Fruit fly (Drosophila melanogaster) whole organism, embryonic: ENCODE results near the gene CG8673.

ENCODE experiments used
- B-H2 ChIP-seq: fragments of 200-800 bp; sonication (Bioruptor generic); optimal IDR thresholded peaks from 2 replicates; lab custom pipeline; 2018; ENCODE audit warnings: missing biosample characterization, mild to moderate bottlenecking, missing genetic modification characterization
- CG10209 ChIP-seq: fragments of 200-800 bp; sonication (Bioruptor generic); optimal IDR thresholded peaks from 3 replicates; lab custom pipeline; 2017; ENCODE audit warnings: missing biosample characterization, mild to moderate bottlenecking, missing genetic modification characterization, missing genetic modification reagents
- CG12769 ChIP-seq: fragments of 200-800 bp; sonication (Bioruptor generic); optimal IDR thresholded peaks from 2 replicates; lab custom pipeline; 2019; ENCODE audit warnings: missing biosample characterization, mild to moderate bottlenecking, missing genetic modification characterization, moderate library complexity
- CG13424 ChIP-seq: fragments of 200-800 bp; sonication (Bioruptor generic); optimal IDR thresholded peaks from 2 replicates; lab custom pipeline; 2019; ENCODE audit warnings: missing biosample characterization, mild to moderate bottlenecking, missing genetic modification characterization, moderate library complexity
- CG15479 ChIP-seq: fragments of 200-800 bp; sonication (Bioruptor generic); optimal IDR thresholded peaks from 3 replicates; lab custom pipeline; 2019; ENCODE audit warnings: missing biosample characterization, mild to moderate bottlenecking, missing genetic modification characterization, moderate library complexity
- CG17186 ChIP-seq: fragments of 200-800 bp; sonication (Bioruptor generic); optimal IDR thresholded peaks from 3 replicates; lab custom pipeline; 2017; ENCODE audit warnings: missing biosample characterization, missing genetic modification reagents, missing genetic modification characterization
- CG1832 ChIP-seq: fragments of 200-800 bp; sonication (Bioruptor generic); optimal IDR thresholded peaks from 2 replicates; lab custom pipeline; 2017; ENCODE audit warnings: missing biosample characterization, mild to moderate bottlenecking, missing genetic modification characterization, inconsistent platforms
- CG18764 ChIP-seq: fragments of 200-800 bp; sonication (Bioruptor generic); optimal IDR thresholded peaks from 3 replicates; lab custom pipeline; 2016; ENCODE audit warnings: missing biosample characterization, missing genetic modification characterization
- CG30403 ChIP-seq: fragments of 200-800 bp; sonication (Bioruptor generic); optimal IDR thresholded peaks from 3 replicates; lab custom pipeline; 2016; ENCODE audit warnings: missing biosample characterization, missing genetic modification characterization
- CG32767 ChIP-seq: fragments of 200-800 bp; sonication (Bioruptor generic); IDR thresholded peaks from 2 replicates; pipeline ENCODE4 v1.3.6; 2022; ENCODE audit warnings: missing biosample characterization, missing genetic modification characterization
- CG32772 ChIP-seq: fragments of 200-800 bp; sonication (Bioruptor generic); IDR thresholded peaks from 2 replicates; pipeline ENCODE4 v1.3.6; 2022; ENCODE audit warnings: missing biosample characterization, missing genetic modification characterization
- CG34376 ChIP-seq: fragments of 200-800 bp; sonication (Bioruptor generic); optimal IDR thresholded peaks from 2 replicates; lab custom pipeline; 2018; ENCODE audit warnings: missing biosample characterization, mild to moderate bottlenecking, missing genetic modification characterization
- CG3847 ChIP-seq: fragments of 200-800 bp; sonication (Bioruptor generic); IDR thresholded peaks from 2 replicates; pipeline ENCODE4 v1.3.6; 2022; ENCODE audit warnings: missing biosample characterization, missing genetic modification characterization
- CG4328 ChIP-seq: fragments of 200-800 bp; sonication (Bioruptor generic); optimal IDR thresholded peaks from 3 replicates; lab custom pipeline; 2017; ENCODE audit warnings: missing biosample characterization, missing genetic modification reagents, missing genetic modification characterization
- CG6813 ChIP-seq: fragments of 200-800 bp; sonication (Bioruptor generic); optimal IDR thresholded peaks from 2 replicates; lab custom pipeline; 2017; ENCODE audit warnings: missing biosample characterization, missing genetic modification characterization, mild to moderate bottlenecking, moderate library complexity, missing genetic modification reagents
- CG7928 ChIP-seq: fragments of 200-800 bp; sonication (Bioruptor generic); optimal IDR thresholded peaks from 2 replicates; lab custom pipeline; 2017; ENCODE audit warnings: missing biosample characterization, mild to moderate bottlenecking, missing genetic modification characterization
- CG8924 ChIP-seq: fragments of 200-800 bp; optimal IDR thresholded peaks from 3 replicates; lab custom pipeline; 2019; ENCODE audit warnings: missing biosample characterization, mild to moderate bottlenecking, missing genetic modification characterization, moderate library complexity
- Dbx ChIP-seq: fragments of 200-800 bp; sonication (Bioruptor generic); IDR thresholded peaks from 3 replicates; pipeline ENCODE4 v1.3.6; 2022; ENCODE audit warnings: missing biosample characterization, missing genetic modification characterization
- Doc3 ChIP-seq: fragments of 200-800 bp; sonication (Bioruptor generic); IDR thresholded peaks from 3 replicates; pipeline ENCODE4 v1.3.6; 2022; ENCODE audit warnings: missing biosample characterization, missing genetic modification characterization; ENCODE audit not compliant: partially characterized antibody
- Fer1 ChIP-seq: fragments of 200-800 bp; sonication (Bioruptor generic); optimal IDR thresholded peaks from 2 replicates; lab custom pipeline; 2017; ENCODE audit warnings: missing biosample characterization, mild to moderate bottlenecking, missing genetic modification characterization
- Hand ChIP-seq: fragments of 200-800 bp; sonication (Bioruptor generic); optimal IDR thresholded peaks from 2 replicates; lab custom pipeline; 2017; ENCODE audit warnings: mild to moderate bottlenecking, missing biosample characterization, missing genetic modification reagents, missing genetic modification characterization
- Hmr ChIP-seq: fragments of 200-800 bp; sonication (Bioruptor generic); optimal IDR thresholded peaks from 3 replicates; lab custom pipeline; 2017; ENCODE audit warnings: mild to moderate bottlenecking, missing biosample characterization, missing genetic modification reagents, missing genetic modification characterization
- Lim3 ChIP-seq: fragments of 200-800 bp; sonication (Bioruptor generic); IDR thresholded peaks from 2 replicates; pipeline ENCODE4 v1.3.6; 2022; ENCODE audit warnings: missing biosample characterization, missing genetic modification characterization
- Med ChIP-seq: fragments of 200-800 bp; sonication (Bioruptor generic); peaks from one replicate; lab custom pipeline; 2016; ENCODE audit warnings: missing biosample characterization, missing genetic modification characterization, mild to moderate bottlenecking, inconsistent platforms, moderate library complexity
- Nf-YC ChIP-seq: fragments of 200-800 bp; optimal IDR thresholded peaks from 3 replicates; lab custom pipeline; 2019; ENCODE audit warnings: missing biosample characterization, mild to moderate bottlenecking, missing genetic modification characterization, moderate library complexity
- Pdp1 ChIP-seq, 2 experiments: fragments of 200-800 bp; sonication (Bioruptor generic); optimal IDR thresholded peaks; 3 replicates each; lab custom pipeline; 2016; ENCODE audit warnings: missing biosample characterization in 2 of 2, missing genetic modification characterization in 2 of 2, mild to moderate bottlenecking in 1 of 2, moderate library complexity in 1 of 2
- Trl ChIP-seq, 3 experiments: fragments of >200 bp in 2 of 3; fragments of 200-800 bp in 1 of 3; sonication (Bioruptor generic) in 1 of 3; optimal IDR thresholded peaks; 2 replicates in 1 of 3; 3 replicates in 2 of 3; lab custom pipeline; 2016 to 2017; ENCODE audit warnings: missing biosample characterization in 1 of 3, missing genetic modification characterization in 1 of 3
- chinmo ChIP-seq: fragments of 200-800 bp; sonication (Bioruptor generic); IDR thresholded peaks from 4 replicates; pipeline ENCODE4 v1.3.6; 2022; ENCODE audit warnings: missing biosample characterization, missing genetic modification characterization; ENCODE audit not compliant: partially characterized antibody
- corto ChIP-seq: fragments of 200-800 bp; sonication (Bioruptor generic); optimal IDR thresholded peaks from 2 replicates; lab custom pipeline; 2016; ENCODE audit warnings: missing biosample characterization, mild to moderate bottlenecking, missing genetic modification characterization, moderate library complexity
- cwo ChIP-seq: fragments of 200-800 bp; sonication (Bioruptor generic); optimal IDR thresholded peaks from 3 replicates; lab custom pipeline; 2017; ENCODE audit warnings: missing biosample characterization, missing genetic modification characterization, mild to moderate bottlenecking, moderate library complexity, missing genetic modification reagents
- dmrt99B ChIP-seq: fragments of 200-800 bp; sonication (Bioruptor generic); optimal IDR thresholded peaks from 2 replicates; lab custom pipeline; 2018; ENCODE audit warnings: missing biosample characterization, mild to moderate bottlenecking, missing genetic modification characterization, moderate library complexity
- exex ChIP-seq: fragments of 200-800 bp; sonication (Bioruptor generic); optimal IDR thresholded peaks from 4 replicates; lab custom pipeline; 2018; ENCODE audit warnings: missing biosample characterization, mild to moderate bottlenecking, missing genetic modification characterization, moderate library complexity
- gem ChIP-seq: fragments of 200-800 bp; sonication (Bioruptor generic); optimal IDR thresholded peaks from 2 replicates; lab custom pipeline; 2019; ENCODE audit warnings: missing biosample characterization, mild to moderate bottlenecking, missing genetic modification characterization, moderate library complexity
- lbe ChIP-seq: fragments of 200-800 bp; sonication (Bioruptor generic); optimal IDR thresholded peaks from 2 replicates; lab custom pipeline; 2016; ENCODE audit warnings: missing biosample characterization, mild to moderate bottlenecking, missing genetic modification characterization
- maf-S ChIP-seq: fragments of 200-800 bp; sonication (Bioruptor generic); optimal IDR thresholded peaks from 2 replicates; lab custom pipeline; 2016; ENCODE audit warnings: missing biosample characterization, missing genetic modification characterization
- mirr ChIP-seq: fragments of 200-800 bp; sonication (Bioruptor generic); optimal IDR thresholded peaks from 3 replicates; lab custom pipeline; 2018; ENCODE audit warnings: missing biosample characterization, mild to moderate bottlenecking, missing genetic modification characterization
- nom ChIP-seq: fragments of 200-800 bp; sonication (Bioruptor generic); optimal IDR thresholded peaks from 2 replicates; lab custom pipeline; 2017; ENCODE audit warnings: missing biosample characterization, missing genetic modification characterization, mild to moderate bottlenecking, moderate library complexity, missing genetic modification reagents
- otp ChIP-seq: fragments of 200-800 bp; sonication (Bioruptor generic); IDR thresholded peaks from 3 replicates; pipeline ENCODE4, ENCODE4 v1.3.6; 2022; ENCODE audit warnings: missing biosample characterization, missing genetic modification characterization
- sd ChIP-seq: fragments of 200-800 bp; sonication (Bioruptor generic); optimal IDR thresholded peaks from 3 replicates; lab custom pipeline; 2018; ENCODE audit warnings: missing biosample characterization, mild to moderate bottlenecking, missing genetic modification characterization, moderate library complexity
- sens-2 ChIP-seq: fragments of 200-800 bp; sonication (Bioruptor generic); IDR thresholded peaks from 2 replicates; pipeline ENCODE4 v1.3.6; 2022; ENCODE audit warnings: missing biosample characterization, missing genetic modification characterization
- sna ChIP-seq: fragments of 200-800 bp; sonication (Bioruptor generic); IDR thresholded peaks from 2 replicates; pipeline ENCODE4 v1.3.6; 2022; ENCODE audit warnings: missing biosample characterization, missing genetic modification characterization; ENCODE audit not compliant: partially characterized antibody
- so ChIP-seq: fragments of 200-800 bp; sonication (Bioruptor generic); IDR thresholded peaks from 3 replicates; pipeline ENCODE4 v1.3.6; 2022; ENCODE audit warnings: missing biosample characterization, missing genetic modification characterization
- sug ChIP-seq: fragments of 200-800 bp; optimal IDR thresholded peaks from 2 replicates; lab custom pipeline; 2019; ENCODE audit warnings: missing biosample characterization, mild to moderate bottlenecking, missing genetic modification characterization, moderate library complexity
- tap ChIP-seq: fragments of 200-800 bp; optimal IDR thresholded peaks from 3 replicates; lab custom pipeline; 2019; ENCODE audit warnings: missing biosample characterization, mild to moderate bottlenecking, missing genetic modification characterization, moderate library complexity
- trh ChIP-seq: fragments of 200-800 bp; sonication (Bioruptor generic); optimal IDR thresholded peaks from 2 replicates; lab custom pipeline; 2016; ENCODE audit warnings: missing biosample characterization, missing genetic modification characterization

Gene CG8673

dm6 chr2L:8094058-8094825 is 29.9 kb upstream of the CG8673 start (continued):
- no peak for TF ChIP-seq CG13424 (tag; lab: Kevin White, UChicago)
- TF ChIP-seq B-H2 (GFP tag; lab: Kevin White, UChicago) = peak; percentile 17
- TF ChIP-seq Trl (optimal IDR thresholded peaks at IDR 0.05; lab: Kevin White, UChicago) = peak in 1 of 2 experiments; percentile 47
- TF ChIP-seq Trl (GFP tag; optimal IDR thresholded peaks at IDR 0.05; lab: Kevin White, UChicago) = no peak
- peak; percentile 5 for TF ChIP-seq sd (tag; lab: Kevin White, UChicago)
- peak; percentile 13 for TF ChIP-seq sug (tag; lab: Kevin White, UChicago)
- TF ChIP-seq dmrt99B (tag; lab: Kevin White, UChicago) = peak; percentile 16
- peak; percentile 17 for TF ChIP-seq CG6813 (GFP tag; lab: Kevin White, UChicago)
- TF ChIP-seq CG1832 (GFP tag; lab: Kevin White, UChicago) = no peak

- TF ChIP-seq Med (peak; percentile 56), CG32767 (GFP tag; lab: Robert Waterston, UW) (no peak), lbe (GFP tag; lab: Kevin White, UChicago) (peak; percentile 11), exex (tag; lab: Kevin White, UChicago) (peak; percentile 32), Pdp1 (GFP tag; optimal IDR thresholded peaks at IDR 0.05; lab: Kevin White, UChicago) (peak in 1 of 2 experiments; percentile 17), mirr (peak; percentile 28), CG18764 (no peak), maf-S (GFP tag; lab: Kevin White, UChicago) (no peak), Dbx (GFP tag; lab: Robert Waterston, UW) (peak; percentile 5; the same call in 1 of the 3 replicates), corto (peak; percentile 36), CG34376 (GFP tag; lab: Kevin White, UChicago) (peak; percentile 51), nom (GFP tag; lab: Kevin White, UChicago) (peak; percentile 74), cwo (GFP tag; lab: Kevin White, UChicago) (peak; percentile 44), chinmo (GFP tag; lab: Robert Waterston, UW) (0 out of 4 replicates have a peak, but pooled peaks have one; percentile 37)
These were observed 29.0 kb upstream of the CG8673 start for dm6 chr2L:8095176-8095575.

- TF ChIP-seq Lim3 (GFP tag; lab: Robert Waterston, UW) (no peak), trh (GFP tag; lab: Kevin White, UChicago) (no peak), gem (tag; lab: Kevin White, UChicago) (peak; percentile 58), CG15479 (GFP tag; lab: Kevin White, UChicago) (peak; percentile 80), Doc3 (GFP tag; lab: Robert Waterston, UW) (no peak), CG12769 (peak; percentile 72), otp (GFP tag; lab: Robert Waterston, UW) (peak; percentile 63; the same call in 1 of the 3 replicates), Hand (GFP tag; lab: Kevin White, UChicago) (no peak), CG32772 (GFP tag; lab: Robert Waterston, UW) (no peak), CG10209 (GFP tag; lab: Kevin White, UChicago) (peak; percentile 68), CG30403 (GFP tag; lab: Kevin White, UChicago) (no peak), CG4328 (GFP tag; lab: Kevin White, UChicago) (peak; percentile 71), CG32767 (GFP tag; lab: Robert Waterston, UW) (no peak), CG3847 (GFP tag; lab: Robert Waterston, UW) (no peak), tap (tag; lab: Kevin White, UChicago) (peak; percentile 16), sna (GFP tag; lab: Robert Waterston, UW) (no peak), so (GFP tag; lab: Robert Waterston, UW) (no peak), sens-2 (GFP tag; lab: Robert Waterston, UW) (no peak), CG8924 (tag; lab: Kevin White, UChicago) (peak; percentile 45), Fer1 (GFP tag; lab: Kevin White, UChicago) (peak; percentile 79), Hmr (GFP tag; lab: Kevin White, UChicago) (peak; percentile 83), CG7928 (GFP tag; lab: Kevin White, UChicago) (peak; percentile 15), CG17186 (GFP tag; lab: Kevin White, UChicago) (peak; percentile 12), Nf-YC (tag; lab: Kevin White, UChicago) (peak; percentile 25)
These were observed 26.7 kb upstream of the CG8673 start for dm6 chr2L:8097461-8097860.
